Worm (Caenorhabditis elegans) whole organism, L4 larva: ENCODE measurements around the gene clec-250.

ENCODE experiments used
- D1046.2 ChIP-seq: fragments of 200-800 bp; sonication (Bioruptor generic); IDR thresholded peaks from 2 replicates; pipeline ENCODE4 v1.3.6; 2022; ENCODE audit warnings: missing genetic modification characterization, missing compliant biosample characterization
- F49E8.2 ChIP-seq: sonication (generic microtip); optimal IDR thresholded peaks from 2 replicates; lab custom pipeline; 2016; ENCODE audit warnings: missing compliant biosample characterization, mild to moderate bottlenecking, missing genetic modification characterization, borderline replicate concordance
- Y75B8A.6 ChIP-seq: fragments of 200-800 bp; sonication (Bioruptor generic); IDR thresholded peaks from 2 replicates; pipeline ENCODE4 v1.3.6; 2022; ENCODE audit warnings: missing genetic modification reagents, missing genetic modification characterization, missing compliant biosample characterization
- aha-1 ChIP-seq: fragments of 150-350 bp; peaks from one replicate; lab custom pipeline; 2014; ENCODE audit warnings: missing biosample characterization, missing genetic modification characterization
- attf-4 ChIP-seq: sonication (generic microtip); optimal IDR thresholded peaks from 3 replicates; lab custom pipeline; 2017; ENCODE audit warnings: missing biosample characterization, missing genetic modification characterization
- ceh-32 ChIP-seq: sonication (generic microtip); optimal IDR thresholded peaks from 2 replicates; lab custom pipeline; 2016; ENCODE audit warnings: mild to moderate bottlenecking, missing genetic modification characterization, missing compliant biosample characterization; ENCODE audit not compliant: poor library complexity
- ceh-82 ChIP-seq: sonication (generic microtip); optimal IDR thresholded peaks from 2 replicates; lab custom pipeline; 2017; ENCODE audit warnings: missing biosample characterization, missing genetic modification characterization
- ctbp-1 ChIP-seq: fragments of 200-800 bp; sonication (Bioruptor generic); IDR thresholded peaks from 2 replicates; pipeline ENCODE4 v1.3.6; 2022; ENCODE audit warnings: missing genetic modification reagents, missing genetic modification characterization, missing compliant biosample characterization
- daf-8 ChIP-seq: fragments of 200-800 bp; sonication (Bioruptor generic); IDR thresholded peaks from 2 replicates; pipeline ENCODE4 v1.3.6; 2022; ENCODE audit warnings: missing genetic modification characterization, missing compliant biosample characterization
- dmd-6 ChIP-seq: fragments of 200-800 bp; sonication (Bioruptor generic); IDR thresholded peaks from 2 replicates; pipeline ENCODE4 v1.3.6; 2022; ENCODE audit warnings: missing genetic modification reagents, missing genetic modification characterization, missing compliant biosample characterization
- dpl-1 ChIP-seq: fragments of 150-350 bp; optimal IDR thresholded peaks from 2 replicates; lab custom pipeline; 2014; ENCODE audit warnings: missing biosample characterization, missing genetic modification reagents, missing genetic modification characterization
- egl-27 ChIP-seq: sonication (generic microtip); optimal IDR thresholded peaks from 3 replicates; lab custom pipeline; 2017; ENCODE audit warnings: missing biosample characterization, missing genetic modification reagents, missing genetic modification characterization
- egl-43 ChIP-seq: fragments of 200-800 bp; sonication (Bioruptor generic); IDR thresholded peaks from 2 replicates; pipeline ENCODE4 v1.3.6; 2022; ENCODE audit warnings: missing genetic modification reagents, missing genetic modification characterization, missing compliant biosample characterization
- fkh-10 ChIP-seq: fragments of 150-350 bp; optimal IDR thresholded peaks from 2 replicates; lab custom pipeline; 2014; ENCODE audit warnings: missing biosample characterization, missing genetic modification reagents, missing genetic modification characterization
- gei-8 ChIP-seq: fragments of 200-800 bp; sonication (Bioruptor generic); optimal IDR thresholded peaks from 2 replicates; lab custom pipeline; 2018; ENCODE audit warnings: mild to moderate bottlenecking, missing genetic modification characterization, missing compliant biosample characterization
- hlh-11 ChIP-seq: fragments of 200-800 bp; sonication (Bioruptor generic); optimal IDR thresholded peaks from 2 replicates; lab custom pipeline; 2018; ENCODE audit warnings: mild to moderate bottlenecking, missing genetic modification characterization, missing compliant biosample characterization
- hlh-30 ChIP-seq: sonication (generic microtip); optimal IDR thresholded peaks from 2 replicates; lab custom pipeline; 2017; ENCODE audit warnings: antibody characterized with exemption, mild to moderate bottlenecking, missing genetic modification characterization, missing compliant biosample characterization; ENCODE audit not compliant: insufficient read depth
- hmg-1.1 ChIP-seq: fragments of 200-800 bp; sonication (Bioruptor generic); IDR thresholded peaks from 2 replicates; pipeline ENCODE4 v1.3.6; 2022; ENCODE audit warnings: missing genetic modification reagents, missing genetic modification characterization, missing compliant biosample characterization
- lin-13 ChIP-seq: fragments of 150-350 bp; optimal IDR thresholded peaks from 2 replicates; lab custom pipeline; 2014; ENCODE audit warnings: missing biosample characterization, missing genetic modification reagents, missing genetic modification characterization
- lin-38 ChIP-seq: fragments of 200-800 bp; sonication (Bioruptor generic); IDR thresholded peaks from 2 replicates; pipeline ENCODE4 v1.3.6; 2022; ENCODE audit warnings: missing genetic modification reagents, missing genetic modification characterization, missing compliant biosample characterization
- lin-39 ChIP-seq: fragments of 150-350 bp; optimal IDR thresholded peaks from 2 replicates; lab custom pipeline; 2014; ENCODE audit warnings: missing biosample characterization, missing genetic modification reagents, missing genetic modification characterization
- lir-3 ChIP-seq: sonication (generic microtip); optimal IDR thresholded peaks from 2 replicates; lab custom pipeline; 2016; ENCODE audit warnings: mild to moderate bottlenecking, missing genetic modification characterization, missing compliant biosample characterization
- lsy-2 ChIP-seq, 2 experiments: fragments of 150-350 bp in 1 of 2; sonication (generic microtip) in 1 of 2; optimal IDR thresholded peaks; 2 replicates each; lab custom pipeline; 2014 to 2017; ENCODE audit warnings: missing biosample characterization in 2 of 2, missing genetic modification characterization in 2 of 2
- mdt-29 ChIP-seq: fragments of 200-800 bp; sonication (Bioruptor generic); IDR thresholded peaks from 2 replicates; pipeline ENCODE4 v1.3.6; 2022; ENCODE audit warnings: missing genetic modification reagents, missing genetic modification characterization, missing compliant biosample characterization
- mep-1 ChIP-seq: fragments of 150-350 bp; sonication (generic microtip); optimal IDR thresholded peaks from 3 replicates; lab custom pipeline; 2014; ENCODE audit warnings: missing biosample characterization, missing genetic modification characterization
- mes-2 ChIP-seq: sonication (generic microtip); optimal IDR thresholded peaks from 2 replicates; lab custom pipeline; 2016; ENCODE audit warnings: missing genotype, mild to moderate bottlenecking, missing genetic modification characterization, missing compliant biosample characterization; ENCODE audit not compliant: poor library complexity, severe bottlenecking
- mxl-2 ChIP-seq: fragments of 200-800 bp; sonication (Bioruptor generic); conservative IDR thresholded peaks from 2 replicates; pipeline ENCODE4 v1.3.6; 2022; ENCODE audit warnings: missing genetic modification reagents, missing genetic modification characterization, missing compliant biosample characterization
- mxl-3 ChIP-seq: fragments of 200-800 bp; sonication (Bioruptor generic); optimal IDR thresholded peaks from 2 replicates; lab custom pipeline; 2018; ENCODE audit warnings: mild to moderate bottlenecking, missing genetic modification characterization, missing compliant biosample characterization
- nhr-11 ChIP-seq: fragments of 150-350 bp; optimal IDR thresholded peaks from 2 replicates; lab custom pipeline; 2014; ENCODE audit warnings: missing biosample characterization, missing genetic modification characterization
- nhr-25 ChIP-seq: sonication (generic microtip); optimal IDR thresholded peaks from 2 replicates; lab custom pipeline; 2017; ENCODE audit warnings: missing genetic modification characterization, mild to moderate bottlenecking, missing compliant biosample characterization, antibody characterized with exemption, moderate library complexity, borderline replicate concordance; ENCODE audit not compliant: insufficient read depth
- nhr-28 ChIP-seq: fragments of 150-350 bp; optimal IDR thresholded peaks from 2 replicates; lab custom pipeline; 2014; ENCODE audit warnings: missing biosample characterization, missing genetic modification characterization
- nhr-41 ChIP-seq: fragments of 200-800 bp; sonication (Bioruptor generic); IDR thresholded peaks from 2 replicates; pipeline ENCODE4 v1.3.6; 2022; ENCODE audit warnings: missing genetic modification reagents, missing genetic modification characterization, missing compliant biosample characterization
- nhr-6 ChIP-seq: fragments of 150-350 bp; optimal IDR thresholded peaks from 2 replicates; lab custom pipeline; 2014; ENCODE audit warnings: missing biosample characterization, missing genetic modification characterization
- nhr-76 ChIP-seq: fragments of 150-350 bp; optimal IDR thresholded peaks from 2 replicates; lab custom pipeline; 2014; ENCODE audit warnings: missing biosample characterization, missing genetic modification characterization
- php-3 ChIP-seq: fragments of 200-800 bp; sonication (Bioruptor generic); IDR thresholded peaks from 2 replicates; pipeline ENCODE4 v1.3.6; 2022; ENCODE audit warnings: missing genetic modification reagents, missing genetic modification characterization, missing compliant biosample characterization
- rbr-2 ChIP-seq: sonication (generic microtip); optimal IDR thresholded peaks from 2 replicates; lab custom pipeline; 2016; ENCODE audit warnings: missing genotype, missing genetic modification characterization, missing compliant biosample characterization
- set-16 ChIP-seq: fragments of 200-800 bp; sonication (Bioruptor generic); IDR thresholded peaks from 2 replicates; pipeline ENCODE4 v1.3.6; 2022; ENCODE audit warnings: missing genetic modification reagents, missing genetic modification characterization, missing compliant biosample characterization
- snpc-1.2 ChIP-seq: fragments of 200-800 bp; sonication (Bioruptor generic); IDR thresholded peaks from 2 replicates; pipeline ENCODE4 v1.3.6; 2022; ENCODE audit warnings: missing genetic modification reagents, missing genetic modification characterization, missing compliant biosample characterization
- spr-1 ChIP-seq: sonication (generic microtip); optimal IDR thresholded peaks from 2 replicates; lab custom pipeline; 2016; ENCODE audit warnings: mild to moderate bottlenecking, missing genetic modification characterization, missing compliant biosample characterization
- tra-1 ChIP-seq: fragments of 200-800 bp; sonication (Bioruptor generic); IDR thresholded peaks from 2 replicates; pipeline ENCODE4 v1.3.6; 2022; ENCODE audit warnings: missing genetic modification reagents, missing genetic modification characterization, missing compliant biosample characterization
- unc-130 ChIP-seq: sonication (generic microtip); optimal IDR thresholded peaks from 2 replicates; lab custom pipeline; 2016; ENCODE audit warnings: missing genetic modification reagents, missing genetic modification characterization, missing compliant biosample characterization
- unc-62 ChIP-seq, 3 experiments: fragments of 150-350 bp in 1 of 3; sonication (generic microtip); optimal IDR thresholded peaks in 2 of 3; peaks in 1 of 3; 1 replicate in 1 of 3; 2 replicates in 2 of 3; lab custom pipeline; 2014 to 2017; ENCODE audit warnings: missing biosample characterization in 3 of 3, missing genetic modification characterization in 3 of 3, missing genetic modification reagents in 3 of 3, missing genotype in 1 of 3
- vab-7 ChIP-seq: fragments of 200-800 bp; sonication (Bioruptor generic); IDR thresholded peaks from 2 replicates; pipeline ENCODE4 v1.3.6; 2022; ENCODE audit warnings: missing genetic modification reagents, missing genetic modification characterization, missing compliant biosample characterization
- zag-1 ChIP-seq: fragments of 150-350 bp; optimal IDR thresholded peaks from 2 replicates; lab custom pipeline; 2014; ENCODE audit warnings: missing biosample characterization, missing genetic modification characterization
- zfp-3 ChIP-seq: fragments of 200-800 bp; sonication (Bioruptor generic); conservative IDR thresholded peaks from 2 replicates; pipeline ENCODE4 v1.3.6; 2022; ENCODE audit warnings: missing genetic modification reagents, missing genetic modification characterization, missing compliant biosample characterization
- zip-2 ChIP-seq: fragments of 150-350 bp; optimal IDR thresholded peaks from 2 replicates; lab custom pipeline; 2014; ENCODE audit warnings: missing biosample characterization, missing genetic modification characterization
- ztf-7 ChIP-seq: fragments of 150-350 bp; optimal IDR thresholded peaks from 2 replicates; lab custom pipeline; 2014; ENCODE audit warnings: missing biosample characterization, missing genetic modification characterization

The clec-250 gene

ce11 chrV:18699326-18699725 is 42.7 kb downstream of the clec-250 start, which contains the start of gene nhr-241:
nhr-241 (plus strand) TSS chrV:18699451.
- no peak for TF ChIP-seq lin-13
- no peak for TF ChIP-seq nhr-25 (tag; lab: Kevin White, UChicago)
- TF ChIP-seq daf-8: no peak
- TF ChIP-seq aha-1 (tag; lab: Kevin White, UChicago): peak; percentile 51
- TF ChIP-seq set-16 (GFP tag; lab: Robert Waterston, UW): peak; percentile 84
- no peak for TF ChIP-seq ceh-82 (tag; lab: Kevin White, UChicago)
- no peak for TF ChIP-seq gei-8 (GFP tag; lab: Kevin White, UChicago)
- no peak for TF ChIP-seq hlh-30 (tag; lab: Kevin White, UChicago)
- TF ChIP-seq nhr-28 (tag; lab: Kevin White, UChicago): no peak
- TF ChIP-seq snpc-1.2 (GFP tag; lab: Robert Waterston, UW): no peak
- TF ChIP-seq zag-1 (tag; lab: Kevin White, UChicago): no peak
- no peak for TF ChIP-seq dmd-6 (GFP tag; lab: Robert Waterston, UW)
- TF ChIP-seq dpl-1: no peak
- no peak for TF ChIP-seq nhr-76 (tag; lab: Kevin White, UChicago)
- no peak for TF ChIP-seq F49E8.2 (tag; lab: Kevin White, UChicago)
- TF ChIP-seq egl-43 (GFP tag; lab: Robert Waterston, UW): 0 out of 2 replicates have a peak, but pooled peaks have one; percentile 46
- no peak for TF ChIP-seq zfp-3 (GFP tag; lab: Robert Waterston, UW)
- TF ChIP-seq zip-2: no peak
- no peak for TF ChIP-seq egl-27 (tag; lab: Kevin White, UChicago)
- TF ChIP-seq mxl-2: no peak
- TF ChIP-seq mxl-3 (GFP tag; lab: Kevin White, UChicago): no peak
- no peak for TF ChIP-seq attf-4 (tag; lab: Kevin White, UChicago)
- TF ChIP-seq vab-7: no peak
- no peak for TF ChIP-seq spr-1 (tag; lab: Kevin White, UChicago)
- no peak for TF ChIP-seq nhr-11 (tag; lab: Kevin White, UChicago)
- no peak for TF ChIP-seq mdt-29 (GFP tag; lab: Robert Waterston, UW)
- TF ChIP-seq fkh-10 (GFP tag; lab: Kevin White, UChicago): no peak

ce11 chrV:18695469-18695868 is 46.5 kb downstream of the clec-250 start:
- TF ChIP-seq nhr-6 (tag; lab: Kevin White, UChicago) (no peak), set-16 (GFP tag; lab: Robert Waterston, UW) (peak; percentile 56; the same call in 1 of the 2 replicates), egl-43 (GFP tag; lab: Robert Waterston, UW) (0 out of 2 replicates have a peak, but pooled peaks have one; percentile 3), mep-1 (tag; lab: Kevin White, UChicago) (no peak)

ce11 chrV:18689681-18690080 is 52.3 kb downstream of the clec-250 start, which contains the start of the genes ubc-19 and Y69H2.7:
ubc-19 (minus strand) TSS chrV:18689762.
Y69H2.7 (plus strand) TSS chrV:18689989.
- TF ChIP-seq D1046.2 (GFP tag; lab: Robert Waterston, UW) (no peak), lsy-2 (tag; optimal IDR thresholded peaks at IDR 0.05; lab: Kevin White, UChicago) (peak in 1 of 2 experiments; percentile 55), nhr-41 (no peak), mep-1 (tag; lab: Kevin White, UChicago) (peak; percentile 26), daf-8 (no peak), unc-62 (GFP tag; optimal IDR thresholded peaks at IDR 0.05 in 1 of 2; lab: Kevin White, UChicago) (peak in 1 of 2 experiments; percentile 88), unc-62 (tag; optimal IDR thresholded peaks at IDR 0.05; lab: Kevin White, UChicago) (no peak), php-3 (no peak), mes-2 (tag; lab: Kevin White, UChicago) (no peak), tra-1 (GFP tag; lab: Robert Waterston, UW) (no peak), zag-1 (tag; lab: Kevin White, UChicago) (no peak), vab-7 (no peak), hlh-11 (tag; lab: Kevin White, UChicago) (no peak), attf-4 (tag; lab: Kevin White, UChicago) (no peak), rbr-2 (tag; lab: Kevin White, UChicago) (peak; percentile 17), lin-39 (no peak), ztf-7 (tag; lab: Kevin White, UChicago) (no peak), unc-130 (GFP tag; lab: Kevin White, UChicago) (no peak), ceh-32 (tag; lab: Kevin White, UChicago) (no peak), lin-38 (GFP tag; lab: Robert Waterston, UW) (peak; percentile 33; the same call in 1 of the 2 replicates), dpl-1 (peak; percentile 59), lir-3 (tag; lab: Kevin White, UChicago) (no peak), Y75B8A.6 (GFP tag; lab: Robert Waterston, UW) (no peak), ctbp-1 (GFP tag; lab: Robert Waterston, UW) (no peak), hmg-1.1 (GFP tag; lab: Robert Waterston, UW) (no peak)
